Worm (Caenorhabditis elegans): Measurements from ENCODE around the gene F21C10.6.

F21C10.6 gene

ce11 chrV:9095613-9096317, 28.5 kb upstream of the F21C10.6 start, which contains the start of gene F21C10.10 (continued):
- TF ChIP-seq tbx-9 (tag; optimal IDR thresholded peaks at IDR 0.05; ENCODE audit: borderline replicate concordance): no peak
- peak; percentile 88 for TF ChIP-seq C06A6.2 (GFP tag; conservative IDR thresholded peaks at IDR 0.05)
- peak; percentile 54 for TF ChIP-seq tbp1 (GFP tag; optimal IDR thresholded peaks at IDR 0.05)
- TF ChIP-seq ceh-27 (GFP tag; optimal IDR thresholded peaks at IDR 0.05): peak; percentile 80
- TF ChIP-seq sptf-2 (GFP tag; optimal IDR thresholded peaks at IDR 0.05): no peak
- no peak for TF ChIP-seq unc-130 (GFP tag; optimal IDR thresholded peaks at IDR 0.05)
- TF ChIP-seq ets-4 (GFP tag; optimal IDR thresholded peaks at IDR 0.05): no peak
- TF ChIP-seq die-1 (tag; optimal IDR thresholded peaks at IDR 0.05): peak; percentile 21
- peak; percentile 18 to 50 for TF ChIP-seq let-607 (tag; optimal IDR thresholded peaks at IDR 0.05)
- TF ChIP-seq egl-44 (GFP tag; IDR thresholded peaks at IDR 0.05): peak; percentile 42; the same call in 1 of the 2 replicates
- TF ChIP-seq Y79H2A.3 (GFP tag; conservative IDR thresholded peaks at IDR 0.05): no peak
- peak; percentile 81 for TF ChIP-seq nhr-80 (tag; optimal IDR thresholded peaks at IDR 0.05)
- TF ChIP-seq somi-1 (GFP tag; optimal IDR thresholded peaks at IDR 0.05): peak; percentile 87
- TF ChIP-seq F10E7.11 (tag; optimal IDR thresholded peaks at IDR 0.05): no peak
- TF ChIP-seq mel-28 (tag; optimal IDR thresholded peaks at IDR 0.05; ENCODE audit: borderline replicate concordance): no peak
- no peak for TF ChIP-seq nfya-1 (tag; optimal IDR thresholded peaks at IDR 0.05; ENCODE audit: borderline replicate concordance, insufficient read depth)
- peak; percentile 90 for TF ChIP-seq hmg-1.2 (GFP tag; IDR thresholded peaks at IDR 0.05)
- TF ChIP-seq F49E8.2 (tag; optimal IDR thresholded peaks at IDR 0.05; ENCODE audit: insufficient read depth): no peak
- no peak for TF ChIP-seq lir-1 (GFP tag; conservative IDR thresholded peaks at IDR 0.05)
- TF ChIP-seq F22D6.2 (tag; optimal IDR thresholded peaks at IDR 0.05): peak; percentile 94
- no peak for TF ChIP-seq bed-1 (GFP tag; IDR thresholded peaks at IDR 0.05)
- no peak for TF ChIP-seq ceh-40 (GFP tag; IDR thresholded peaks at IDR 0.05)
- TF ChIP-seq lsl-1 (GFP tag; optimal IDR thresholded peaks at IDR 0.05): no peak
- peak; percentile 80 for TF ChIP-seq K11D2.4 (GFP tag; IDR thresholded peaks at IDR 0.05)
- TF ChIP-seq nhr-120 (GFP tag; IDR thresholded peaks at IDR 0.05): no peak
- peak; percentile 59 for TF ChIP-seq ama-1 (optimal IDR thresholded peaks at IDR 0.05)
- TF ChIP-seq ama-1 (GFP tag; optimal IDR thresholded peaks at IDR 0.05): no peak
- peak; percentile 50 for TF ChIP-seq mcd-1 (GFP tag; IDR thresholded peaks at IDR 0.05)
- peak; percentile 68 for TF ChIP-seq atf-7 (tag; optimal IDR thresholded peaks at IDR 0.05)
- TF ChIP-seq let-526 (GFP tag; IDR thresholded peaks at IDR 0.05): 0 out of 2 replicates have a peak, but pooled peaks have one; percentile 34
- TF ChIP-seq nfyb-1 (GFP tag; IDR thresholded peaks at IDR 0.05): peak; percentile 75
- TF ChIP-seq ekl-4 (GFP tag; IDR thresholded peaks at IDR 0.05): peak; percentile 58
- TF ChIP-seq lin-26 (GFP tag; IDR thresholded peaks at IDR 0.05): peak; percentile 71; the same call in 1 of the 2 replicates

ce11 chrV:9096674-9097073, 27.6 kb upstream of the F21C10.6 start:
- TF ChIP-seq tbp1 (GFP tag; optimal IDR thresholded peaks at IDR 0.05) (no peak), B0336.3 (GFP tag; IDR thresholded peaks at IDR 0.05) (peak; percentile 12; the same call in 1 of the 2 replicates), rcor-1 (GFP tag; IDR thresholded peaks at IDR 0.05) (no peak), bed-2 (GFP tag; IDR thresholded peaks at IDR 0.05) (no peak), nhr-179 (tag; optimal IDR thresholded peaks at IDR 0.05) (no peak), nfyb-1 (GFP tag; IDR thresholded peaks at IDR 0.05) (peak; percentile 23; the same call in 1 of the 2 replicates), madf-3 (GFP tag; IDR thresholded peaks at IDR 0.05) (0 out of 2 replicates have a peak, but pooled peaks have one; percentile 38), ama-1 (optimal IDR thresholded peaks at IDR 0.05) (peak; percentile 61), ama-1 (GFP tag; optimal IDR thresholded peaks at IDR 0.05) (no peak), Y53G8AR.9 (GFP tag; conservative IDR thresholded peaks at IDR 0.05) (0 out of 2 replicates have a peak, but pooled peaks have one; percentile 10), F49E8.2 (tag; optimal IDR thresholded peaks at IDR 0.05; ENCODE audit: insufficient read depth) (no peak), bed-1 (GFP tag; IDR thresholded peaks at IDR 0.05) (no peak)
